Worm (Caenorhabditis elegans) whole organism, L4 larva: ENCODE results near the gene mig-10.

Experiments used
- Y48G9A.11 ChIP-seq: fragments of 200-800 bp; sonication (Bioruptor generic); IDR thresholded peaks from 2 replicates; pipeline ENCODE4 v1.3.6; 2022; ENCODE audit warnings: missing genetic modification reagents, missing genetic modification characterization, missing compliant biosample characterization
- aly-2 ChIP-seq: sonication (generic microtip); optimal IDR thresholded peaks from 2 replicates; lab custom pipeline; 2018; ENCODE audit warnings: missing biosample characterization, missing genetic modification characterization
- lin-1 ChIP-seq: fragments of 200-800 bp; sonication (Bioruptor generic); IDR thresholded peaks from 2 replicates; pipeline ENCODE4 v1.3.6; 2022; ENCODE audit warnings: missing genetic modification reagents, missing genetic modification characterization, missing compliant biosample characterization
- lin-15B ChIP-seq: fragments of 150-350 bp; sonication (generic microtip); optimal IDR thresholded peaks from 3 replicates; lab custom pipeline; 2014; ENCODE audit warnings: missing biosample characterization, missing genetic modification characterization

Gene mig-10

ce11 chrIII:8354644-8355461 is 76.0 kb downstream of the mig-10 start, which contains the start of gene unc-116 (continued):
- TF ChIP-seq aly-2 (tag; lab: Kevin White, UChicago) = no peak

DNA sequence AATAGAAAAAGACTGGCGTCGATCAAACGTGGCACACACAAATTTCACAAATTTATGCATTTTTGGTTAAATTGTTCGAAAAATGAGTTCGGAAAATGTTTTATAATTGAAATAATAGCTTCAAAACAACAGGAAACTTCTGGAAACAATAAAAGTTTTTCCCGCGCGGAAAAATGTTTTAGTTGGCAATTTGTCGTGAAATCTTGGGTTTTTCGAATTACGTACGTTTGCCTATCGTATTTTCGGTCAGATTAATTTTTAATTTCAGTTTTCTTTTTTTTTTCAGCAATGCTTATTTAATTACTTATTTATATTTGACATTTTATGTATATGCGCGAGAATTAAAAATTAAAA is 76.5 kb downstream of the mig-10 start:
- TF ChIP-seq Y48G9A.11 (0 out of 2 replicates have a peak, but pooled peaks have one; percentile 9), lin-1 (GFP tag; lab: Robert Waterston, UW) (no peak), lin-15B (tag; lab: Kevin White, UChicago) (no peak)
